Fruit fly (Drosophila melanogaster) whole organism, embryonic: ENCODE measurements around the gene Ir7g.
A peak's percentile ranks its signal among the peaks of the same experiment; 100 is the strongest.

ENCODE experiments used
- Aef1 ChIP-seq: fragments of 200-800 bp; sonication (Bioruptor generic); IDR thresholded peaks from 3 replicates; pipeline ENCODE4 v1.3.6; 2022; ENCODE audit warnings: missing biosample characterization, missing genetic modification characterization
- BtbVII ChIP-seq: fragments of 200-800 bp; sonication (Bioruptor generic); optimal IDR thresholded peaks from 3 replicates; lab custom pipeline; 2017; ENCODE audit warnings: missing biosample characterization, mild to moderate bottlenecking, missing genetic modification characterization
- CG10267 ChIP-seq: fragments of 200-800 bp; sonication (Bioruptor generic); optimal IDR thresholded peaks from 2 replicates; lab custom pipeline; 2018; ENCODE audit warnings: missing biosample characterization, mild to moderate bottlenecking, missing genetic modification characterization, moderate library complexity
- CG10274 ChIP-seq: fragments of 200-800 bp; sonication (Bioruptor generic); optimal IDR thresholded peaks from 3 replicates; lab custom pipeline; 2017; ENCODE audit warnings: missing biosample characterization, mild to moderate bottlenecking, missing genetic modification characterization
- CG11456 ChIP-seq: fragments of 200-800 bp; sonication (Bioruptor generic); IDR thresholded peaks from 3 replicates; pipeline ENCODE4 v1.3.6; 2022; ENCODE audit warnings: missing biosample characterization, missing genetic modification characterization
- CG11696 ChIP-seq: fragments of 200-800 bp; sonication (Bioruptor generic); IDR thresholded peaks from 2 replicates; pipeline ENCODE4 v1.3.6; 2022; ENCODE audit warnings: missing biosample characterization, missing genetic modification characterization
- CG13424 ChIP-seq: fragments of 200-800 bp; sonication (Bioruptor generic); optimal IDR thresholded peaks from 2 replicates; lab custom pipeline; 2019; ENCODE audit warnings: missing biosample characterization, mild to moderate bottlenecking, missing genetic modification characterization, moderate library complexity
- CG17359 ChIP-seq: fragments of 200-800 bp; sonication (Bioruptor generic); optimal IDR thresholded peaks from 3 replicates; lab custom pipeline; 2018; ENCODE audit warnings: missing biosample characterization, mild to moderate bottlenecking, missing genetic modification characterization, moderate library complexity
- CG2889 ChIP-seq: fragments of 200-800 bp; sonication (Bioruptor generic); IDR thresholded peaks from 3 replicates; pipeline ENCODE4 v1.3.6; 2022; ENCODE audit warnings: missing biosample characterization, missing genetic modification characterization
- CG32532 ChIP-seq: fragments of 200-800 bp; sonication (Bioruptor generic); IDR thresholded peaks from 2 replicates; pipeline ENCODE4 v1.3.6; 2022; ENCODE audit warnings: missing biosample characterization, missing genetic modification characterization
- CG4424 ChIP-seq: fragments of 200-800 bp; sonication (Bioruptor generic); optimal IDR thresholded peaks from 3 replicates; lab custom pipeline; 2016; ENCODE audit warnings: missing biosample characterization, missing genetic modification characterization
- CG7786 ChIP-seq: fragments of 200-800 bp; sonication (Bioruptor generic); optimal IDR thresholded peaks from 2 replicates; lab custom pipeline; 2016; ENCODE audit warnings: missing biosample characterization, missing genetic modification characterization
- CG7928 ChIP-seq: fragments of 200-800 bp; sonication (Bioruptor generic); optimal IDR thresholded peaks from 2 replicates; lab custom pipeline; 2017; ENCODE audit warnings: missing biosample characterization, mild to moderate bottlenecking, missing genetic modification characterization
- CG8359 ChIP-seq: fragments of 200-800 bp; sonication (Bioruptor generic); optimal IDR thresholded peaks from 2 replicates; lab custom pipeline; 2017; ENCODE audit warnings: missing biosample characterization, mild to moderate bottlenecking, missing genetic modification characterization, borderline replicate concordance
- CG9797 ChIP-seq: fragments of 200-800 bp; sonication (Bioruptor generic); optimal IDR thresholded peaks from 3 replicates; lab custom pipeline; 2018; ENCODE audit warnings: missing biosample characterization, mild to moderate bottlenecking, missing genetic modification characterization
- Chrac-16 ChIP-seq: fragments of 200-800 bp; sonication (Bioruptor generic); optimal IDR thresholded peaks from 3 replicates; lab custom pipeline; 2016; ENCODE audit warnings: missing biosample characterization, missing genetic modification characterization
- Dll ChIP-seq: fragments of 200-800 bp; sonication (Bioruptor generic); IDR thresholded peaks from 4 replicates; pipeline ENCODE4 v1.3.6; 2022; ENCODE audit warnings: missing biosample characterization, missing genetic modification characterization; ENCODE audit not compliant: partially characterized antibody
- E2f1 ChIP-seq: fragments of 200-800 bp; sonication (Bioruptor generic); IDR thresholded peaks from 2 replicates; pipeline ENCODE4 v1.3.6; 2022; ENCODE audit warnings: missing biosample characterization, missing genetic modification characterization
- E2f2 ChIP-seq: fragments of 200-800 bp; sonication (Bioruptor generic); IDR thresholded peaks from 2 replicates; pipeline ENCODE4 v1.3.6; 2022; ENCODE audit warnings: missing biosample characterization, missing genetic modification characterization
- Fer2 ChIP-seq: fragments of 200-800 bp; sonication (Bioruptor generic); optimal IDR thresholded peaks from 2 replicates; lab custom pipeline; 2018; ENCODE audit warnings: missing biosample characterization, mild to moderate bottlenecking, missing genetic modification characterization, moderate library complexity
- Fer3 ChIP-seq: fragments of 200-800 bp; sonication (Bioruptor generic); optimal IDR thresholded peaks from 2 replicates; lab custom pipeline; 2018; ENCODE audit warnings: missing biosample characterization, mild to moderate bottlenecking, missing genetic modification characterization, moderate library complexity
- HHEX ChIP-seq: fragments of 200-800 bp; sonication (Bioruptor generic); optimal IDR thresholded peaks from 3 replicates; lab custom pipeline; 2017; ENCODE audit warnings: missing biosample characterization, mild to moderate bottlenecking, missing genetic modification characterization, missing genetic modification reagents
- HmgZ ChIP-seq: fragments of 200-800 bp; sonication (Bioruptor generic); optimal IDR thresholded peaks from 2 replicates; lab custom pipeline; 2018; ENCODE audit warnings: missing biosample characterization, mild to moderate bottlenecking, missing genetic modification characterization
- Hmx ChIP-seq: fragments of 200-800 bp; sonication (Bioruptor generic); optimal IDR thresholded peaks from 2 replicates; lab custom pipeline; 2016; ENCODE audit warnings: missing biosample characterization, missing genetic modification characterization
- Lhr ChIP-seq: fragments of 200-800 bp; sonication (Bioruptor generic); optimal IDR thresholded peaks from 3 replicates; lab custom pipeline; 2017; ENCODE audit warnings: mild to moderate bottlenecking, missing biosample characterization, missing genetic modification reagents, missing genetic modification characterization
- Lim3 ChIP-seq: fragments of 200-800 bp; sonication (Bioruptor generic); IDR thresholded peaks from 2 replicates; pipeline ENCODE4 v1.3.6; 2022; ENCODE audit warnings: missing biosample characterization, missing genetic modification characterization
- Mad ChIP-seq: fragments of 200-800 bp; sonication (Bioruptor generic); optimal IDR thresholded peaks from 2 replicates; lab custom pipeline; 2016; ENCODE audit warnings: missing biosample characterization, missing genetic modification characterization
- Mrtf ChIP-seq: fragments of 200-800 bp; sonication (Bioruptor generic); IDR thresholded peaks from 3 replicates; pipeline ENCODE4 v1.3.6; 2022; ENCODE audit warnings: missing biosample characterization, missing genetic modification characterization
- NC2β ChIP-seq: fragments of 200-800 bp; sonication (Bioruptor generic); optimal IDR thresholded peaks from 2 replicates; lab custom pipeline; 2016; ENCODE audit warnings: missing biosample characterization, missing genetic modification characterization
- Ravus ChIP-seq: fragments of 200-800 bp; sonication (Bioruptor generic); IDR thresholded peaks from 2 replicates; pipeline ENCODE4 v1.3.6; 2022; ENCODE audit warnings: missing biosample characterization, missing genetic modification characterization
- Rfx ChIP-seq: fragments of 200-800 bp; sonication (Bioruptor generic); IDR thresholded peaks from 2 replicates; pipeline ENCODE4 v1.3.6; 2022; ENCODE audit warnings: missing biosample characterization, missing genetic modification characterization
- Sox102F ChIP-seq: fragments of 200-800 bp; sonication (Bioruptor generic); optimal IDR thresholded peaks from 2 replicates; lab custom pipeline; 2018; ENCODE audit warnings: missing biosample characterization, mild to moderate bottlenecking, missing genetic modification characterization, moderate library complexity
- Ssrp ChIP-seq: fragments of 200-800 bp; sonication (Bioruptor generic); optimal IDR thresholded peaks from 2 replicates; lab custom pipeline; 2018; ENCODE audit warnings: missing biosample characterization, mild to moderate bottlenecking, missing genetic modification characterization, moderate library complexity
- TFAM ChIP-seq: fragments of 200-800 bp; sonication (Bioruptor generic); optimal IDR thresholded peaks from 2 replicates; lab custom pipeline; 2017; ENCODE audit warnings: missing biosample characterization, missing genetic modification characterization, inconsistent platforms
- ash1 ChIP-seq: fragments of 200-800 bp; sonication (Bioruptor generic); optimal IDR thresholded peaks from 2 replicates; lab custom pipeline; 2018; ENCODE audit warnings: missing biosample characterization, mild to moderate bottlenecking, missing genetic modification characterization
- bcd ChIP-seq: fragments of 200-800 bp; sonication (Bioruptor generic); optimal IDR thresholded peaks from 2 replicates; lab custom pipeline; 2017; ENCODE audit warnings: missing biosample characterization, mild to moderate bottlenecking, missing genetic modification characterization
- disco-r ChIP-seq: fragments of 200-800 bp; sonication (Bioruptor generic); optimal IDR thresholded peaks from 2 replicates; lab custom pipeline; 2016; ENCODE audit warnings: missing biosample characterization, missing genetic modification characterization
- gfzf ChIP-seq: fragments of 200-800 bp; sonication (Bioruptor generic); optimal IDR thresholded peaks from 2 replicates; lab custom pipeline; 2016; ENCODE audit warnings: missing biosample characterization, mild to moderate bottlenecking, missing genetic modification characterization, moderate library complexity
- gsb ChIP-seq: fragments of 200-800 bp; sonication (Bioruptor generic); IDR thresholded peaks from 2 replicates; pipeline ENCODE4 v1.3.6; 2022; ENCODE audit warnings: missing biosample characterization, missing genetic modification characterization
- hth ChIP-seq: fragments of >200 bp; optimal IDR thresholded peaks from 2 replicates; lab custom pipeline; 2017; ENCODE audit warnings: inconsistent platforms
- jumu ChIP-seq: fragments of 200-800 bp; sonication (Bioruptor generic); optimal IDR thresholded peaks from 3 replicates; lab custom pipeline; 2016; ENCODE audit warnings: missing biosample characterization, missing genetic modification characterization
- nau ChIP-seq: fragments of 200-800 bp; sonication (Bioruptor generic); optimal IDR thresholded peaks from 3 replicates; lab custom pipeline; 2017; ENCODE audit warnings: missing biosample characterization, mild to moderate bottlenecking, missing genetic modification characterization, missing genetic modification reagents
- otp ChIP-seq: fragments of 200-800 bp; sonication (Bioruptor generic); IDR thresholded peaks from 3 replicates; pipeline ENCODE4, ENCODE4 v1.3.6; 2022; ENCODE audit warnings: missing biosample characterization, missing genetic modification characterization
- pb ChIP-seq: fragments of 200-800 bp; sonication (Bioruptor generic); optimal IDR thresholded peaks from 3 replicates; lab custom pipeline; 2016; ENCODE audit warnings: missing biosample characterization, missing genetic modification characterization
- ranshi ChIP-seq: fragments of 200-800 bp; sonication (Bioruptor generic); IDR thresholded peaks from 2 replicates; pipeline ENCODE4 v1.3.6; 2022; ENCODE audit warnings: missing biosample characterization, missing genetic modification characterization
- row ChIP-seq: fragments of 200-800 bp; sonication (Bioruptor generic); IDR thresholded peaks from 3 replicates; pipeline ENCODE4 v1.3.6; 2022; ENCODE audit warnings: missing biosample characterization, missing genetic modification characterization
- sc ChIP-seq, 3 experiments: fragments of >200 bp in 2 of 3; fragments of 200-800 bp in 1 of 3; sonication (Bioruptor generic) in 1 of 3; optimal IDR thresholded peaks; 2 replicates in 2 of 3; 3 replicates in 1 of 3; lab custom pipeline; 2017; ENCODE audit warnings: mild to moderate bottlenecking in 1 of 3, missing biosample characterization in 1 of 3, missing genetic modification characterization in 1 of 3, missing genetic modification reagents in 1 of 3
- schlank ChIP-seq: fragments of 200-800 bp; sonication (Bioruptor generic); optimal IDR thresholded peaks from 2 replicates; lab custom pipeline; 2018; ENCODE audit warnings: missing biosample characterization, mild to moderate bottlenecking, missing genetic modification characterization
- sens ChIP-seq: fragments of 200-800 bp; sonication (Bioruptor generic); peaks from one replicate; lab custom pipeline; 2016; ENCODE audit warnings: missing biosample characterization, missing genetic modification characterization
- sens-2 ChIP-seq: fragments of 200-800 bp; sonication (Bioruptor generic); IDR thresholded peaks from 2 replicates; pipeline ENCODE4 v1.3.6; 2022; ENCODE audit warnings: missing biosample characterization, missing genetic modification characterization
- vvl ChIP-seq: fragments of 200-800 bp; sonication (Bioruptor generic); IDR thresholded peaks from 2 replicates; pipeline ENCODE4 v1.3.6; 2022; ENCODE audit warnings: missing biosample characterization, missing genetic modification characterization

The Ir7g gene

DNA sequence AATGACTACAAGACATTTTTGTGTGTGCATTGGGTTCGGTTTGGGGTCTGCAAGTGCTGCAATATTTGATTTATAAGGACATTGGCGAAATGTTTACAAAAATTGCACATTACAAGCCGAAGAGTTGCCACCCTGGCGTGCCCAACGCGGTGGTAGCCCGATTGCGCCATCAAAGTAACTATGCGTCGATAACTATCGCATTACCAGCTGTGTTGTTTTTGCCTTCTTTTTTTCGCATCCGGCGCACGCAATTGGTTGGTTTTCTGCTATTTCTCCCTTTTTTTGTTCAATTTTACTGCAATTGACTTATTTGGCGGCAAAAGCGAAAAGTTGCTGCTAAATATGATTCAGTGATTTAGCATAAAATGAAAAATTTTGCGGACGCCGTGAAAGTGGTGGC, 50.2 kb downstream of the Ir7g start, which contains the start of gene RpS14b (continued):
- TF ChIP-seq ash1 (GFP tag; lab: Kevin White, UChicago) (peak; percentile 59), Hmx (no peak), HmgZ (peak; percentile 62), schlank (peak; percentile 77), ranshi (GFP tag; lab: Robert Waterston, UW) (peak; percentile 74), E2f1 (GFP tag; lab: Robert Waterston, UW) (peak; percentile 36; the same call in 1 of the 2 replicates), BtbVII (GFP tag; lab: Kevin White, UChicago) (peak; percentile 61), CG13424 (tag; lab: Kevin White, UChicago) (peak; percentile 23), row (peak; percentile 53), Rfx (GFP tag; lab: Robert Waterston, UW) (peak; percentile 88), jumu (GFP tag; lab: Kevin White, UChicago) (no peak), CG10274 (GFP tag; lab: Kevin White, UChicago) (peak; percentile 43), CG10267 (tag; lab: Kevin White, UChicago) (peak; percentile 40), CG11456 (GFP tag; lab: Robert Waterston, UW) (peak; percentile 80; the same call in 2 of the 3 replicates), otp (GFP tag; lab: Robert Waterston, UW) (peak; percentile 68; the same call in 2 of the 3 replicates), CG8359 (GFP tag; lab: Kevin White, UChicago) (no peak), hth (lab: Kevin White, UChicago) (no peak), Sox102F (no peak), Ssrp (no peak), pb (GFP tag; lab: Kevin White, UChicago) (peak; percentile 51), NC2β (GFP tag; lab: Kevin White, UChicago) (peak; percentile 70), bcd (GFP tag; lab: Kevin White, UChicago) (peak; percentile 76), Chrac-16 (GFP tag; lab: Kevin White, UChicago) (peak; percentile 27), HHEX (GFP tag; lab: Kevin White, UChicago) (peak; percentile 68), disco-r (GFP tag; lab: Kevin White, UChicago) (no peak), Fer2 (tag; lab: Kevin White, UChicago) (peak; percentile 38), Ravus (GFP tag; lab: Robert Waterston, UW) (no peak), nau (GFP tag; lab: Kevin White, UChicago) (peak; percentile 53), gfzf (peak; percentile 44), CG2889 (GFP tag; lab: Robert Waterston, UW) (peak; percentile 53; the same call in 1 of the 3 replicates), Lhr (GFP tag; lab: Kevin White, UChicago) (peak; percentile 51), sens-2 (0 out of 2 replicates have a peak, but pooled peaks have one; percentile 31), CG4424 (GFP tag; lab: Kevin White, UChicago) (peak; percentile 29), CG7928 (no peak), CG17359 (tag; lab: Kevin White, UChicago) (peak; percentile 14), gsb (GFP tag; lab: Robert Waterston, UW) (peak; percentile 51; the same call in 1 of the 2 replicates), Mrtf (GFP tag; lab: Robert Waterston, UW) (0 out of 3 replicates have a peak, but pooled peaks have one; percentile 43), Mad (GFP tag; lab: Kevin White, UChicago) (peak; percentile 36), CG9797 (peak; percentile 48), Fer3 (tag; lab: Kevin White, UChicago) (peak; percentile 58), CG11696 (GFP tag; lab: Robert Waterston, UW) (peak; percentile 35; the same call in 1 of the 2 replicates), Lim3 (GFP tag; lab: Robert Waterston, UW) (no peak), sens (GFP tag; lab: Kevin White, UChicago) (peak; percentile 88), Aef1 (peak; percentile 70), Dll (GFP tag; lab: Robert Waterston, UW) (peak; percentile 70), TFAM (GFP tag; lab: Kevin White, UChicago) (no peak), CG32532 (GFP tag; lab: Robert Waterston, UW) (peak; percentile 83), sc (optimal IDR thresholded peaks at IDR 0.05; lab: Kevin White, UChicago) (no peak), sc (GFP tag; optimal IDR thresholded peaks at IDR 0.05; lab: Kevin White, UChicago) (peak; percentile 8), E2f2 (peak; percentile 60), vvl (GFP tag; lab: Robert Waterston, UW) (peak; percentile 79), CG7786 (peak; percentile 32)
